Worm (Caenorhabditis elegans) whole organism, L3 larva: ENCODE data around the gene bath-15.

Experiments
- R02D3.7 ChIP-seq: fragments of 150-350 bp; optimal IDR thresholded peaks from 2 replicates; lab custom pipeline; 2014; ENCODE audit warnings: missing biosample characterization, missing genetic modification characterization
- aly-2 ChIP-seq: fragments of 150-350 bp; optimal IDR thresholded peaks from 2 replicates; lab custom pipeline; 2014; ENCODE audit warnings: missing biosample characterization, missing genetic modification characterization
- ceh-28 ChIP-seq: fragments of 150-350 bp; optimal IDR thresholded peaks from 2 replicates; lab custom pipeline; 2014; ENCODE audit warnings: missing biosample characterization, missing genetic modification reagents, missing genetic modification characterization
- ceh-82 ChIP-seq: fragments of 150-350 bp; optimal IDR thresholded peaks from 2 replicates; lab custom pipeline; 2014; ENCODE audit warnings: missing biosample characterization, missing genetic modification characterization
- ceh-9 ChIP-seq: sonication (generic microtip); optimal IDR thresholded peaks from 2 replicates; lab custom pipeline; 2018; ENCODE audit warnings: missing biosample characterization, missing genetic modification characterization
- egl-27 ChIP-seq: sonication (generic microtip); optimal IDR thresholded peaks from 4 replicates; lab custom pipeline; 2017; ENCODE audit warnings: missing biosample characterization, missing genetic modification reagents, missing genetic modification characterization
- egl-5 ChIP-seq: fragments of 150-350 bp; optimal IDR thresholded peaks from 2 replicates; lab custom pipeline; 2017; ENCODE audit warnings: missing biosample characterization, missing genetic modification reagents, missing genetic modification characterization, inconsistent platforms
- elt-1 ChIP-seq: fragments of 150-350 bp; optimal IDR thresholded peaks from 2 replicates; lab custom pipeline; 2014; ENCODE audit warnings: missing biosample characterization, missing genetic modification characterization
- elt-3 ChIP-seq, 3 experiments: fragments of 150-350 bp in 1 of 3; sonication (generic microtip) in 2 of 3; optimal IDR thresholded peaks; 2 replicates in 2 of 3; 4 replicates in 1 of 3; lab custom pipeline; 2014 to 2017; ENCODE audit warnings: missing biosample characterization in 3 of 3, missing genetic modification characterization in 3 of 3
- fos-1 ChIP-seq: fragments of 150-350 bp; optimal IDR thresholded peaks from 2 replicates; lab custom pipeline; 2014; ENCODE audit warnings: missing biosample characterization, missing genetic modification characterization
- hmg-11 ChIP-seq: sonication (generic microtip); optimal IDR thresholded peaks from 2 replicates; lab custom pipeline; 2016; ENCODE audit warnings: missing genetic modification characterization, missing compliant biosample characterization
- jun-1 ChIP-seq: fragments of 150-350 bp; optimal IDR thresholded peaks from 2 replicates; lab custom pipeline; 2014; ENCODE audit warnings: missing biosample characterization, missing genetic modification reagents, missing genetic modification characterization
- lin-15B ChIP-seq: fragments of 150-350 bp; optimal IDR thresholded peaks from 2 replicates; lab custom pipeline; 2014; ENCODE audit warnings: missing biosample characterization, missing genetic modification characterization
- lin-39 ChIP-seq: fragments of 150-350 bp; optimal IDR thresholded peaks from 2 replicates; lab custom pipeline; 2018; ENCODE audit warnings: missing biosample characterization, missing genetic modification reagents, missing genetic modification characterization
- lsy-12 ChIP-seq: sonication (generic microtip); optimal IDR thresholded peaks from 2 replicates; lab custom pipeline; 2016; ENCODE audit warnings: mild to moderate bottlenecking, missing genetic modification characterization, missing compliant biosample characterization
- mdl-1 ChIP-seq: fragments of 150-350 bp; optimal IDR thresholded peaks from 2 replicates; lab custom pipeline; 2014; ENCODE audit warnings: missing biosample characterization, missing genetic modification characterization
- nfya-1 ChIP-seq: sonication (generic microtip); optimal IDR thresholded peaks from 2 replicates; lab custom pipeline; 2017; ENCODE audit warnings: missing genetic modification characterization, mild to moderate bottlenecking, missing compliant biosample characterization, antibody characterized with exemption, moderate library complexity; ENCODE audit not compliant: insufficient read depth
- nhr-11 ChIP-seq: fragments of 150-350 bp; optimal IDR thresholded peaks from 2 replicates; lab custom pipeline; 2014; ENCODE audit warnings: missing biosample characterization, missing genetic modification characterization
- nhr-12 ChIP-seq: fragments of 150-350 bp; optimal IDR thresholded peaks from 2 replicates; lab custom pipeline; 2014; ENCODE audit warnings: missing biosample characterization, missing genetic modification characterization
- nhr-23 ChIP-seq: fragments of 150-350 bp; optimal IDR thresholded peaks from 2 replicates; lab custom pipeline; 2014; ENCODE audit warnings: missing biosample characterization, missing genetic modification reagents, missing genetic modification characterization
- nhr-25 ChIP-seq: sonication (generic microtip); optimal IDR thresholded peaks from 2 replicates; lab custom pipeline; 2017; ENCODE audit warnings: missing biosample characterization, missing genetic modification characterization
- nhr-28 ChIP-seq: fragments of 150-350 bp; optimal IDR thresholded peaks from 2 replicates; lab custom pipeline; 2014; ENCODE audit warnings: missing biosample characterization, missing genetic modification characterization
- nhr-43 ChIP-seq: sonication (generic microtip); optimal IDR thresholded peaks from 2 replicates; lab custom pipeline; 2016; ENCODE audit warnings: mild to moderate bottlenecking, missing genetic modification characterization, missing compliant biosample characterization; ENCODE audit not compliant: poor library complexity, severe bottlenecking
- nhr-67 ChIP-seq: fragments of 150-350 bp; optimal IDR thresholded peaks from 2 replicates; lab custom pipeline; 2014; ENCODE audit warnings: missing biosample characterization, missing genetic modification characterization
- pha-4 ChIP-seq: fragments of 150-350 bp; optimal IDR thresholded peaks from 2 replicates; lab custom pipeline; 2014; ENCODE audit warnings: missing biosample characterization, missing genetic modification reagents, missing genetic modification characterization
- pqm-1 ChIP-seq: fragments of 150-350 bp; optimal IDR thresholded peaks from 2 replicates; lab custom pipeline; 2017; ENCODE audit warnings: missing biosample characterization, missing genetic modification characterization, inconsistent platforms
- skn-1 ChIP-seq: fragments of 150-350 bp; optimal IDR thresholded peaks from 2 replicates; lab custom pipeline; 2014; ENCODE audit warnings: missing biosample characterization, missing genetic modification characterization
- snpc-4 ChIP-seq: fragments of 150-350 bp; optimal IDR thresholded peaks from 2 replicates; lab custom pipeline; 2014; ENCODE audit warnings: missing biosample characterization, missing genetic modification characterization
- unc-39 ChIP-seq: sonication (generic microtip); optimal IDR thresholded peaks from 4 replicates; lab custom pipeline; 2017; ENCODE audit warnings: missing biosample characterization, missing genetic modification characterization
- zag-1 ChIP-seq: fragments of 150-350 bp; optimal IDR thresholded peaks from 2 replicates; lab custom pipeline; 2014; ENCODE audit warnings: missing biosample characterization, missing genetic modification characterization
- ztf-11 ChIP-seq: fragments of 150-350 bp; optimal IDR thresholded peaks from 2 replicates; lab custom pipeline; 2014; ENCODE audit warnings: missing biosample characterization, missing genetic modification characterization

bath-15 gene

DNA sequence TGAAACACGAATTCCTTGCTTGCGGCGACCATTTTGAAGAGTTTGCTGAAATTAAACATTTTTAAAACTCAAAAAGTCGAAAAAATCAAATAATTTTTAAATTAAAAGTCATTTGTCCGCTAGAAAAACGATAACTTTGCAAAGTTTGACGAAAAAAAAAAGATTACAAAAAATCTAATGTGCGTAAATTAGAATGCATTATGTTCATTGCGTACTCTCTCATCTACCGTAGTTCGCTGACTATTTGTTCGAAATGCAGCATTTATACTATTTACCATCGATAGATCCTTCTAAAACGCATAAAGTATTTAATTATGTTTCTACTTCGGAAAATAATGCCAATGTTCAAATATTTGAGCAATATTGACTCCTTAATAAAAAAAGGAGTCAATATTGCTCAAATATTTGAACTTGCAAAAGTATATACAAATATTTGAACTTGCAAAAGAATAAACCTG, at the start of gene bath-15:
TSS of gene bath-15 (minus strand) at position 51 of the 458 bp plus-strand sequence.
- TF ChIP-seq R02D3.7 (tag; lab: Kevin White, UChicago) (no peak), fos-1 (tag; lab: Kevin White, UChicago) (no peak), pha-4 (tag; lab: Kevin White, UChicago) (peak; percentile 66), zag-1 (no peak), elt-1 (tag; lab: Kevin White, UChicago) (no peak)

DNA sequence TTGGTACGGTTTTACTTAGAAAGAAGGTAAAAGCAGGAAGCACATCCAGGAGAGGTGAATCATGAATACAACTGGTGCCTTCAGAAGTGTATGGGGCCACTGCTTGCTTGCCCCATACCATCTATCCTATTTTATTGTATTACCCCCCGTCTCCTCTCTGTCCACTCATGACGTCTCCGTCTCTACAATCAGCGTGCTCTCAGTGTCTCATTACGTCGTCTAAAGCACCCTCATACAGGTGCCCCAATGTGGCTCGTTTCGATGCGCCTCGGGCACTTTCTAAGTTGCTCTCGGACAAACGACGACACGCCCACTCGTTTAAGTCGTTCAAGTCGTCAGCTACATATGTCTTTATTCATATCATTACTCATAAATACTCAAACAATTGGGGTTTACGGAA, 48.2 kb upstream of the bath-15 start:
- TF ChIP-seq ceh-82 (tag; lab: Kevin White, UChicago) (no peak), egl-5 (tag; lab: Kevin White, UChicago) (peak; percentile 100)

DNA sequence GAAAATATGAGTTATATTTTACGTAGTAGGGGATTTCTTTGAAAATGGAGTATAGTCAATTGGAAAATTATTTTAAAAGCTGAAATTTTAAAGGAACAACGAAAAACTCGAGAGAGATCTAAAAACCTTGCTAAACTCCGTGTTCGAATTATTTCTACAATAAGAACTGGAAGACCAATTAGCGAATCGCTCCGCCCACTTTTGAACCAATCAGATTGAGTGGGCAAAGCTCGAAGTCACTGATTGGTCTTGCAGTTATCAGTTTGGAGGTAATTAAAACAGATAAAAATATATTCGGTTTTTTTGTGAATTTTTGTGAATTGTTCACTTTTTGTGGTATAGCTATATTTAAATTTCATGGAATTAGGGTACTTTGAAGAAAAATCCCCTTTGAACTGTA, 47.5 kb upstream of the bath-15 start:
- no peak for TF ChIP-seq elt-3 (tag; optimal IDR thresholded peaks at IDR 0.05; lab: Kevin White, UChicago)
- peak; percentile 98 for TF ChIP-seq nfya-1

DNA sequence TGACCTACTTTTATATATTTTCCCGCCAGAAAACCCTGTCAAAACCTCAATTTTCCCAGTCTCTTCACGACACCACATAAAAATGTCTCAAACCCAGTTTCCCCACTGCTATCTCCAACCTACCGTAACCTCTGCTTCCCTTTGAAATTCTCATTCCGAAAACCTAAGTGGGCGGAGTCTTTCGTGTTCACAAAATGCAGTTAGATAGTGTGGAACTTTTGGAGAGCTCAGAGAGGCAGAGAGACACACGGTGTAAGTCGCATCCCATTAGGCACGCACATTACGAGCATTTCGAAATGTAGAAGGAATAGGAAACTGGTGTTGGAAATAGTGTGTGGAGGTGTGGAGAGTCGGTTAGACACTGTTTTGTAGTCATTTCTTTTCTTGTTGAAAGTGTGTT, 44.0 kb upstream of the bath-15 start:
- TF ChIP-seq skn-1 (no peak), nhr-11 (tag; lab: Kevin White, UChicago) (no peak), mdl-1 (no peak), egl-27 (tag; lab: Kevin White, UChicago) (no peak), nhr-12 (tag; lab: Kevin White, UChicago) (no peak), nfya-1 (peak; percentile 69), nhr-67 (tag; lab: Kevin White, UChicago) (no peak), egl-5 (tag; lab: Kevin White, UChicago) (peak; percentile 100), hmg-11 (tag; lab: Kevin White, UChicago) (no peak), lin-39 (no peak), pqm-1 (tag; lab: Kevin White, UChicago) (no peak)

DNA sequence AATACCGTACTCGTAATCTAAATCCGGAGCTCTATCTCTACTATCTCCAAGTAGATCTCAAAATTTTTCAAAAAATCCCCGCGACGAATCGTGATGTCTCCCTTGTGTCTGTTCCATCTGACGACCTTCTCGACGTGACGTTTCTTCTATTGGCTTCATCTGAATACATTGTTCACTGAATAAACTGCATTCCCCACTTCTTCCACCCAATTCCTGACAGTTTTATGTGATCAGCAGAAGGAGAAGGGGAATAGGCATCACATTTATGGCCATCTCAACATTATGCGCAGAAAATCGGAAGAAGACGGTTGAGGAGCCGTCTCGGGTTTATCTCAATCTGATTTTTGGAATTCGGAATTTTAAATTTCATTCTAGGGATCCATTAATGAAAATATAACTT, 43.1 kb upstream of the bath-15 start:
- TF ChIP-seq lsy-12 (tag; lab: Kevin White, UChicago) (no peak), lin-15B (tag; lab: Kevin White, UChicago) (no peak), elt-1 (tag; lab: Kevin White, UChicago) (no peak), egl-5 (tag; lab: Kevin White, UChicago) (peak; percentile 100), hmg-11 (tag; lab: Kevin White, UChicago) (no peak), aly-2 (no peak)

DNA sequence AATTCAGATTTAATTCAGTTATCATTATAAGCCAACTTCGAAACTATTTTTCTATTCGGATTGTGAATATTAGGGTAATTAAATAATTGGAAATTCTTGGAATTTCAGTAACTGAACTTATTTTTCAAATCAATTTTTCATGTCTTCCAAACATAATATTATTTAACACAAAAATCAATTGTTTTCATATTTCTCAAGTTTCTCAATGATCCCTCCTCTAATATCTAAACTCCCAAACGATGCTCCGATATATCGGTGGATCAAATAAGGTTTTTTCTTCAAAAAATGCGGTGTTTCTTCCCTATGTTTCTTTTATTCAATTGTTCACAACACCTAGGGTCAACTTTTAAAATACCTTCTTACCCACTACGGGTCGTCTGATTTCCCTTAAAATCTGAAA, 40.6 kb upstream of the bath-15 start:
- TF ChIP-seq skn-1 (peak; percentile 100), nhr-28 (tag; lab: Kevin White, UChicago) (no peak), nhr-23 (tag; lab: Kevin White, UChicago) (peak; percentile 100), ceh-9 (no peak), nhr-43 (no peak)

DNA sequence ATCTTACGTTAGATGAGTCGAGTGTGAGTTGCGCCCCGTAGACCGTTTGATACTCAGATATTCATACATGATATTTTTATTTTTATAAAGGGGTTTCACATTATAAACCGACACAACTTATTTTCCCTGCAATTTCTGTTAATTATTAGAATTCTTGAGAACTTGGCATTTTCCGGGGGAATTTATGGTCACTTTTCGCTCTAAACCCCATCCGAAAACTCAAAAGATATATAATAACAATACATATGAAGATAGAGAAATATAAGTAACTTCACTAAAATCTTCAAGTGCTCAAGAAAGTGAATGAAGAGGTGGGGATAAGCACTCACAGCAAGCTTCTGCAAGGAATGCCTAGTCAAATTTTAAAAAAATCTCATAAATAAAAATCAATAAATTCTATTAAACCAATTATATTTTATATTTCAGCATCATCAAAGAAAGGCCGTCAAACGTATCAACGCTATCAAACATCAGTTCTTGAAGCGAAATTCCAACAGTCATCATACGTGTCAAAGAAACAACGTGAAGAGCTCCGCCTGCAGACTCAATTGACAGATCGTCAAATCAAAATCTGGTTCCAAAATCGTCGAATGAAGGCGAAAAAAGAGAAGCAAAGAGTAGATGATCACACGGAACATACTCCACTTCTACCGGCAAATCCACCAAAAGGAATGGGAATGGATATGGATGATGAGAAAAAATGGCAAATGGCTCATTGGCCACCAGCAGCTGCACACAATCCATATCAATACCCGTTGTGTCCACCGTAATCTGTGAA, 39.9 kb upstream of the bath-15 start:
- no peak for TF ChIP-seq hmg-11 (tag; lab: Kevin White, UChicago)
- TF ChIP-seq skn-1 = peak; percentile 100
- peak; percentile 27 for TF ChIP-seq egl-5 (tag; lab: Kevin White, UChicago)
- peak; percentile 99 for TF ChIP-seq nhr-23 (tag; lab: Kevin White, UChicago)

DNA sequence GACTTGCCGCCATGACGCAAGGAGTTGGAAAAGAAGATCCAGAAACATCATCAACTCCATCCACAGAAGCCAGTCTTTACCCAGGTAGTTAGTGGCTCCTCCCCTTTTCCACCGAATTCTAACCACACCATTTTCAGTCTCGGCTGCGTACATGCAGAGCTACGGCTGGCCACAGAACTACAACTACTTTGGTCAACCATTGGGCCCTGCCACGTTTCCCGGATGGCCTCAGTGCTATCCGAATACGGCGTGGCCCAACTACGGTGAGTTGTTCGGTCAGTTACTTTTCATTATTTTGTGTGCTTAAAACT, 39.2 kb upstream of the bath-15 start:
- TF ChIP-seq nhr-43 (no peak), jun-1 (no peak), unc-39 (no peak), skn-1 (no peak), nfya-1 (no peak), elt-1 (tag; lab: Kevin White, UChicago) (no peak), fos-1 (tag; lab: Kevin White, UChicago) (no peak), ceh-28 (no peak), nhr-25 (tag; lab: Kevin White, UChicago) (no peak), ceh-82 (tag; lab: Kevin White, UChicago) (no peak), snpc-4 (tag; lab: Kevin White, UChicago) (no peak), elt-3 (tag; optimal IDR thresholded peaks at IDR 0.05; lab: Kevin White, UChicago) (no peak), ztf-11 (no peak), nhr-23 (tag; lab: Kevin White, UChicago) (no peak)
